Fruit fly (Drosophila melanogaster) whole organism, embryonic: ENCODE data around the gene CG4462.

Experiments
- CG10147 ChIP-seq: fragments of 200-800 bp; sonication (Bioruptor generic); optimal IDR thresholded peaks from 2 replicates; lab custom pipeline; 2019; ENCODE audit warnings: missing biosample characterization, mild to moderate bottlenecking, missing genetic modification characterization, moderate library complexity
- CG11085 ChIP-seq: fragments of 200-800 bp; sonication (Bioruptor generic); IDR thresholded peaks from 2 replicates; pipeline ENCODE4 v1.3.6; 2022; ENCODE audit warnings: missing biosample characterization, missing genetic modification characterization
- CG11560 ChIP-seq: fragments of 200-800 bp; sonication (Bioruptor generic); IDR thresholded peaks from 3 replicates; pipeline ENCODE4 v1.3.6; 2022; ENCODE audit warnings: missing biosample characterization, missing genetic modification characterization
- CG11723 ChIP-seq: fragments of 200-800 bp; sonication (Bioruptor generic); optimal IDR thresholded peaks from 2 replicates; lab custom pipeline; 2017; ENCODE audit warnings: missing biosample characterization, mild to moderate bottlenecking, missing genetic modification characterization
- CG12744 ChIP-seq: fragments of 200-800 bp; sonication (Bioruptor generic); optimal IDR thresholded peaks from 2 replicates; lab custom pipeline; 2016; ENCODE audit warnings: missing biosample characterization, missing genetic modification characterization
- CG13624 ChIP-seq: fragments of 200-800 bp; sonication (Bioruptor generic); optimal IDR thresholded peaks from 2 replicates; lab custom pipeline; 2016; ENCODE audit warnings: missing biosample characterization, missing genetic modification characterization
- CG17568 ChIP-seq: fragments of 200-800 bp; sonication (Bioruptor generic); optimal IDR thresholded peaks from 2 replicates; lab custom pipeline; 2018; ENCODE audit warnings: missing biosample characterization, mild to moderate bottlenecking, missing genetic modification characterization, moderate library complexity
- CG18764 ChIP-seq: fragments of 200-800 bp; sonication (Bioruptor generic); optimal IDR thresholded peaks from 3 replicates; lab custom pipeline; 2016; ENCODE audit warnings: missing biosample characterization, missing genetic modification characterization
- CG2678 ChIP-seq: fragments of 200-800 bp; sonication (Bioruptor generic); optimal IDR thresholded peaks from 3 replicates; lab custom pipeline; 2019; ENCODE audit warnings: missing biosample characterization, mild to moderate bottlenecking, missing genetic modification characterization, moderate library complexity
- CG2875 ChIP-seq: fragments of 200-800 bp; sonication (Bioruptor generic); optimal IDR thresholded peaks from 2 replicates; lab custom pipeline; 2017; ENCODE audit warnings: missing biosample characterization, mild to moderate bottlenecking, missing genetic modification characterization, missing genetic modification reagents
- CG3163 ChIP-seq: fragments of 200-800 bp; sonication (Bioruptor generic); optimal IDR thresholded peaks from 3 replicates; lab custom pipeline; 2016; ENCODE audit warnings: missing biosample characterization, missing genetic modification characterization
- CG32767 ChIP-seq: fragments of 200-800 bp; sonication (Bioruptor generic); IDR thresholded peaks from 2 replicates; pipeline ENCODE4 v1.3.6; 2022; ENCODE audit warnings: missing biosample characterization, missing genetic modification characterization
- CG43689 ChIP-seq: fragments of 200-800 bp; sonication (Bioruptor generic); IDR thresholded peaks from 2 replicates; pipeline ENCODE4 v1.3.6; 2022; ENCODE audit warnings: missing biosample characterization, missing genetic modification characterization
- CG6683 ChIP-seq: fragments of 200-800 bp; sonication (Bioruptor generic); optimal IDR thresholded peaks from 2 replicates; lab custom pipeline; 2017; ENCODE audit warnings: missing biosample characterization, mild to moderate bottlenecking, missing genetic modification characterization, missing genetic modification reagents
- CG7556 ChIP-seq: fragments of 200-800 bp; sonication (Bioruptor generic); optimal IDR thresholded peaks from 2 replicates; lab custom pipeline; 2017; ENCODE audit warnings: missing biosample characterization, mild to moderate bottlenecking, missing genetic modification characterization
- CkIIα-i1 ChIP-seq: fragments of 200-800 bp; sonication (Bioruptor generic); IDR thresholded peaks from 2 replicates; pipeline ENCODE4 v1.3.6; 2022; ENCODE audit warnings: missing biosample characterization, missing genetic modification characterization
- CoRest ChIP-seq: fragments of 200-800 bp; sonication (Bioruptor generic); optimal IDR thresholded peaks from 3 replicates; lab custom pipeline; 2018; ENCODE audit warnings: missing biosample characterization, mild to moderate bottlenecking, missing genetic modification characterization, moderate library complexity
- Dref ChIP-seq: fragments of 200-800 bp; sonication (Bioruptor generic); IDR thresholded peaks from 2 replicates; pipeline ENCODE4 v1.3.6; 2022; ENCODE audit warnings: missing biosample characterization, missing genetic modification characterization
- E2f1 ChIP-seq: fragments of 200-800 bp; sonication (Bioruptor generic); IDR thresholded peaks from 2 replicates; pipeline ENCODE4 v1.3.6; 2022; ENCODE audit warnings: missing biosample characterization, missing genetic modification characterization
- Fer1 ChIP-seq: fragments of 200-800 bp; sonication (Bioruptor generic); optimal IDR thresholded peaks from 2 replicates; lab custom pipeline; 2017; ENCODE audit warnings: missing biosample characterization, mild to moderate bottlenecking, missing genetic modification characterization
- H15 ChIP-seq: fragments of 200-800 bp; sonication (Bioruptor generic); IDR thresholded peaks from 3 replicates; pipeline ENCODE4 v1.3.6; 2022; ENCODE audit warnings: missing biosample characterization, missing genetic modification characterization
- H2.0 ChIP-seq: fragments of 200-800 bp; sonication (Bioruptor generic); IDR thresholded peaks from 2 replicates; pipeline ENCODE4 v1.3.6; 2022; ENCODE audit warnings: missing biosample characterization, missing genetic modification characterization
- HLH4C ChIP-seq: fragments of 200-800 bp; sonication (Bioruptor generic); IDR thresholded peaks from 3 replicates; pipeline ENCODE4 v1.3.6; 2022; ENCODE audit warnings: missing biosample characterization, missing genetic modification characterization; ENCODE audit not compliant: partially characterized antibody
- Hand ChIP-seq: fragments of 200-800 bp; sonication (Bioruptor generic); optimal IDR thresholded peaks from 2 replicates; lab custom pipeline; 2017; ENCODE audit warnings: mild to moderate bottlenecking, missing biosample characterization, missing genetic modification reagents, missing genetic modification characterization
- HmgD ChIP-seq: fragments of 200-800 bp; sonication (Bioruptor generic); optimal IDR thresholded peaks from 3 replicates; lab custom pipeline; 2016; ENCODE audit warnings: missing biosample characterization, missing genetic modification characterization
- Hr78 ChIP-seq, 2 experiments: fragments of 200-800 bp in 1 of 2; fragments of >200 bp in 1 of 2; sonication (Bioruptor generic) in 1 of 2; optimal IDR thresholded peaks; 2 replicates each; lab custom pipeline; 2017 to 2019; ENCODE audit warnings: missing biosample characterization in 2 of 2, missing genetic modification characterization in 2 of 2, mild to moderate bottlenecking in 1 of 2, moderate library complexity in 1 of 2
- NFAT ChIP-seq: fragments of 200-800 bp; sonication (Bioruptor generic); IDR thresholded peaks from 2 replicates; pipeline ENCODE4 v1.3.6; 2022; ENCODE audit warnings: missing biosample characterization, missing genetic modification characterization
- Rx ChIP-seq: fragments of 200-800 bp; sonication (Bioruptor generic); IDR thresholded peaks from 2 replicates; pipeline ENCODE4 v1.3.6; 2022; ENCODE audit warnings: missing biosample characterization, missing genetic modification characterization
- Side ChIP-seq: fragments of 200-800 bp; sonication (Bioruptor generic); optimal IDR thresholded peaks from 2 replicates; lab custom pipeline; 2016; ENCODE audit warnings: missing biosample characterization, missing genetic modification characterization
- Six4 ChIP-seq: fragments of 200-800 bp; sonication (Bioruptor generic); optimal IDR thresholded peaks from 2 replicates; lab custom pipeline; 2016; ENCODE audit warnings: missing biosample characterization, missing genetic modification characterization
- TFAM ChIP-seq: fragments of 200-800 bp; sonication (Bioruptor generic); optimal IDR thresholded peaks from 2 replicates; lab custom pipeline; 2017; ENCODE audit warnings: missing biosample characterization, missing genetic modification characterization, inconsistent platforms
- btn ChIP-seq: fragments of 200-800 bp; sonication (Bioruptor generic); optimal IDR thresholded peaks from 2 replicates; lab custom pipeline; 2016; ENCODE audit warnings: missing biosample characterization, missing genetic modification characterization
- corto ChIP-seq: fragments of 200-800 bp; sonication (Bioruptor generic); optimal IDR thresholded peaks from 2 replicates; lab custom pipeline; 2016; ENCODE audit warnings: missing biosample characterization, mild to moderate bottlenecking, missing genetic modification characterization, moderate library complexity
- crc ChIP-seq: fragments of 200-800 bp; sonication (Bioruptor generic); optimal IDR thresholded peaks from 2 replicates; lab custom pipeline; 2016; ENCODE audit warnings: missing biosample characterization, missing genetic modification characterization
- crol ChIP-seq: fragments of 200-800 bp; sonication (Bioruptor generic); IDR thresholded peaks from 2 replicates; pipeline ENCODE4 v1.3.6; 2022; ENCODE audit warnings: missing biosample characterization, missing genetic modification characterization
- dmrt99B ChIP-seq: fragments of 200-800 bp; sonication (Bioruptor generic); optimal IDR thresholded peaks from 2 replicates; lab custom pipeline; 2018; ENCODE audit warnings: missing biosample characterization, mild to moderate bottlenecking, missing genetic modification characterization, moderate library complexity
- gcm2 ChIP-seq: fragments of 200-800 bp; sonication (Bioruptor generic); optimal IDR thresholded peaks from 2 replicates; lab custom pipeline; 2016; ENCODE audit warnings: missing biosample characterization, missing genetic modification characterization
- gem ChIP-seq: fragments of 200-800 bp; sonication (Bioruptor generic); optimal IDR thresholded peaks from 2 replicates; lab custom pipeline; 2019; ENCODE audit warnings: missing biosample characterization, mild to moderate bottlenecking, missing genetic modification characterization, moderate library complexity
- h ChIP-seq: fragments of >200 bp; optimal IDR thresholded peaks from 2 replicates; lab custom pipeline; 2017
- ham ChIP-seq: fragments of 200-800 bp; sonication (Bioruptor generic); IDR thresholded peaks from 2 replicates; pipeline ENCODE4 v1.3.6; 2022; ENCODE audit warnings: missing biosample characterization, missing genetic modification characterization
- hkb ChIP-seq, 2 experiments: fragments of 200-800 bp in 1 of 2; fragments of >200 bp in 1 of 2; sonication (Bioruptor generic) in 1 of 2; IDR thresholded peaks in 1 of 2; optimal IDR thresholded peaks in 1 of 2; 2 replicates each; pipeline versions ENCODE4 v1.3.6 to Lab custom; 2017 to 2022; ENCODE audit warnings: missing biosample characterization in 1 of 2, missing genetic modification characterization in 1 of 2
- hth ChIP-seq: fragments of >200 bp; optimal IDR thresholded peaks from 2 replicates; lab custom pipeline; 2017; ENCODE audit warnings: inconsistent platforms
- maf-S ChIP-seq: fragments of 200-800 bp; sonication (Bioruptor generic); optimal IDR thresholded peaks from 2 replicates; lab custom pipeline; 2016; ENCODE audit warnings: missing biosample characterization, missing genetic modification characterization
- p53 ChIP-seq: fragments of 200-800 bp; sonication (Bioruptor generic); optimal IDR thresholded peaks from 2 replicates; lab custom pipeline; 2016; ENCODE audit warnings: missing biosample characterization, missing genetic modification characterization
- pita ChIP-seq: fragments of 200-800 bp; sonication (Bioruptor generic); optimal IDR thresholded peaks from 2 replicates; lab custom pipeline; 2017; ENCODE audit warnings: missing biosample characterization, mild to moderate bottlenecking, missing genetic modification characterization
- pnt ChIP-seq: fragments of 200-800 bp; sonication (Bioruptor generic); optimal IDR thresholded peaks from 3 replicates; lab custom pipeline; 2016; ENCODE audit warnings: missing biosample characterization, missing genetic modification characterization
- pros ChIP-seq: fragments of 200-800 bp; sonication (Bioruptor generic); optimal IDR thresholded peaks from 3 replicates; lab custom pipeline; 2019; ENCODE audit warnings: missing biosample characterization, mild to moderate bottlenecking, missing genetic modification characterization, moderate library complexity
- seq ChIP-seq: fragments of 200-800 bp; sonication (Bioruptor generic); IDR thresholded peaks from 2 replicates; pipeline ENCODE4 v1.3.6; 2022; ENCODE audit warnings: missing biosample characterization, missing genetic modification characterization
- ssp ChIP-seq: fragments of 200-800 bp; sonication (Bioruptor generic); IDR thresholded peaks from 2 replicates; pipeline ENCODE4 v1.3.6; 2022; ENCODE audit warnings: missing biosample characterization, missing genetic modification characterization
- ttk ChIP-seq: fragments of 200-800 bp; sonication (Bioruptor generic); IDR thresholded peaks from 2 replicates; pipeline ENCODE4 v2.1.2; 2022; ENCODE audit warnings: missing biosample characterization, missing genetic modification characterization
- vnd ChIP-seq: fragments of 200-800 bp; sonication (Bioruptor generic); IDR thresholded peaks from 3 replicates; pipeline ENCODE4 v1.3.6; 2022; ENCODE audit warnings: missing biosample characterization, missing genetic modification characterization; ENCODE audit not compliant: partially characterized antibody

CG4462 gene

dm6 chr3R:19905932-19906439 is 19.2 kb downstream of the CG4462 start (continued):
- TF ChIP-seq HmgD (GFP tag; lab: Kevin White, UChicago) = peak; percentile 27
- no peak for TF ChIP-seq crol (GFP tag; lab: Robert Waterston, UW)
- TF ChIP-seq CG11560 (tag; lab: Robert Waterston, UW) = 0 out of 3 replicates have a peak, but pooled peaks have one; percentile 45
- peak; percentile 64 for TF ChIP-seq crc (GFP tag; lab: Kevin White, UChicago)
- peak; percentile 74 for TF ChIP-seq H2.0
- TF ChIP-seq ssp (GFP tag; lab: Robert Waterston, UW) = peak; percentile 52
- no peak for TF ChIP-seq TFAM
- TF ChIP-seq pita (GFP tag; lab: Kevin White, UChicago) = no peak
- TF ChIP-seq dmrt99B = peak; percentile 75
- peak; percentile 64 for TF ChIP-seq pnt (GFP tag; lab: Kevin White, UChicago)
- TF ChIP-seq Side (GFP tag; lab: Kevin White, UChicago) = peak; percentile 77
- peak; percentile 61 for TF ChIP-seq CG17568 (GFP tag; lab: Kevin White, UChicago)
- peak; percentile 80 for TF ChIP-seq Rx (GFP tag; lab: Robert Waterston, UW)
- peak; percentile 79 for TF ChIP-seq CoRest
- no peak for TF ChIP-seq CG3163 (GFP tag; lab: Kevin White, UChicago)
- TF ChIP-seq Dref (GFP tag; lab: Robert Waterston, UW) = no peak
- TF ChIP-seq CG43689 (GFP tag; lab: Robert Waterston, UW) = no peak
- peak; percentile 26 for TF ChIP-seq Six4
- TF ChIP-seq CkIIα-i1 (GFP tag; lab: Robert Waterston, UW) = no peak
- TF ChIP-seq maf-S (GFP tag; lab: Kevin White, UChicago) = peak; percentile 48
- no peak for TF ChIP-seq HLH4C (GFP tag; lab: Robert Waterston, UW)
- TF ChIP-seq seq (GFP tag; lab: Robert Waterston, UW) = peak; percentile 83
- TF ChIP-seq h = no peak
- TF ChIP-seq ham (GFP tag; lab: Robert Waterston, UW) = peak; percentile 53; the same call in 1 of the 2 replicates
- TF ChIP-seq CG7556 = peak; percentile 69
- peak; percentile 85 for TF ChIP-seq CG13624 (GFP tag; lab: Kevin White, UChicago)
- no peak for TF ChIP-seq hkb (optimal IDR thresholded peaks at IDR 0.05; lab: Kevin White, UChicago)
- peak; percentile 78 for TF ChIP-seq hkb (GFP tag; IDR thresholded peaks at IDR 0.05; lab: Robert Waterston, UW)
- TF ChIP-seq Hr78 (GFP tag; optimal IDR thresholded peaks at IDR 0.05; lab: Kevin White, UChicago) = no peak
- no peak for TF ChIP-seq vnd (GFP tag; lab: Robert Waterston, UW)
- peak; percentile 41 for TF ChIP-seq CG10147
- TF ChIP-seq p53 (GFP tag; lab: Kevin White, UChicago) = no peak
- no peak for TF ChIP-seq CG11085
- peak; percentile 78 for TF ChIP-seq E2f1
- TF ChIP-seq NFAT (GFP tag; lab: Robert Waterston, UW) = peak; percentile 74
- TF ChIP-seq Fer1 (GFP tag; lab: Kevin White, UChicago) = peak; percentile 90
- peak; percentile 50 for TF ChIP-seq CG2875 (GFP tag; lab: Kevin White, UChicago)
- TF ChIP-seq ttk (GFP tag; lab: Robert Waterston, UW) = peak; percentile 27
- TF ChIP-seq corto (GFP tag; lab: Kevin White, UChicago) = peak; percentile 54
- TF ChIP-seq H15 (GFP tag; lab: Robert Waterston, UW) = peak; percentile 83
- TF ChIP-seq pros (GFP tag; lab: Kevin White, UChicago) = no peak
- peak; percentile 28 for TF ChIP-seq CG18764
- TF ChIP-seq CG32767 (GFP tag; lab: Robert Waterston, UW) = peak; percentile 62; the same call in 1 of the 2 replicates
- TF ChIP-seq CG11723 (GFP tag; lab: Kevin White, UChicago) = peak; percentile 67
- TF ChIP-seq gcm2 (GFP tag; lab: Kevin White, UChicago) = peak; percentile 64
- peak; percentile 75 for TF ChIP-seq CG12744 (GFP tag; lab: Kevin White, UChicago)
- peak; percentile 37 for TF ChIP-seq CG6683 (GFP tag; lab: Kevin White, UChicago)
- TF ChIP-seq Hand (GFP tag; lab: Kevin White, UChicago) = peak; percentile 63
- no peak for TF ChIP-seq btn (GFP tag; lab: Kevin White, UChicago)
- TF ChIP-seq gem = peak; percentile 82
- peak; percentile 83 for TF ChIP-seq CG2678
- no peak for TF ChIP-seq hth (lab: Kevin White, UChicago)
